Worm (Caenorhabditis elegans) whole organism, young adult: Measurements from ENCODE around the gene col-151.

Source experiments
- B0019.2 ChIP-seq: fragments of 200-800 bp; sonication (Bioruptor generic); conservative IDR thresholded peaks from 2 replicates; pipeline ENCODE4 v1.3.6; 2022; ENCODE audit warnings: missing genetic modification reagents, missing genetic modification characterization, missing compliant biosample characterization
- F23B12.7 ChIP-seq: sonication (generic microtip); optimal IDR thresholded peaks from 2 replicates; lab custom pipeline; 2017; ENCODE audit warnings: missing genetic modification characterization, mild to moderate bottlenecking, missing compliant biosample characterization, antibody characterized with exemption, moderate library complexity; ENCODE audit not compliant: insufficient read depth
- F52B5.7 ChIP-seq: sonication (generic microtip); optimal IDR thresholded peaks from 2 replicates; lab custom pipeline; 2016; ENCODE audit warnings: mild to moderate bottlenecking, missing genetic modification characterization, missing compliant biosample characterization
- Y79H2A.3 ChIP-seq: fragments of 200-800 bp; sonication (Bioruptor generic); conservative IDR thresholded peaks from 2 replicates; pipeline ENCODE4 v1.3.6; 2022; ENCODE audit warnings: missing genetic modification reagents, missing genetic modification characterization, missing compliant biosample characterization
- ama-1 ChIP-seq, 3 experiments: fragments of 150-350 bp in 1 of 3; sonication (generic microtip) in 2 of 3; optimal IDR thresholded peaks; 2 replicates each; lab custom pipeline; 2014 to 2018; ENCODE audit warnings: missing biosample characterization in 2 of 3, missing genetic modification characterization in 2 of 3, missing genetic modification reagents in 2 of 3
- aptf-3 ChIP-seq: fragments of 200-800 bp; sonication (Bioruptor generic); IDR thresholded peaks from 2 replicates; pipeline ENCODE4 v1.3.6; 2022; ENCODE audit warnings: missing genetic modification characterization, missing compliant biosample characterization
- atf-7 ChIP-seq: sonication (generic microtip); optimal IDR thresholded peaks from 2 replicates; lab custom pipeline; 2017; ENCODE audit warnings: mild to moderate bottlenecking, missing genetic modification characterization, missing compliant biosample characterization
- bed-1 ChIP-seq: fragments of 200-800 bp; sonication (Bioruptor generic); IDR thresholded peaks from 2 replicates; pipeline ENCODE4 v1.3.6; 2022; ENCODE audit warnings: missing genetic modification reagents, missing genetic modification characterization, missing compliant biosample characterization
- bed-2 ChIP-seq: fragments of 200-800 bp; sonication (Bioruptor generic); IDR thresholded peaks from 2 replicates; pipeline ENCODE4 v1.3.6; 2022; ENCODE audit warnings: missing genetic modification reagents, missing genetic modification characterization, missing compliant biosample characterization
- cebp-1 ChIP-seq, 2 experiments: fragments of 200-800 bp in 1 of 2; sonication (Bioruptor generic) in 1 of 2; sonication (generic microtip) in 1 of 2; IDR thresholded peaks in 1 of 2; optimal IDR thresholded peaks in 1 of 2; 2 replicates each; pipeline versions ENCODE4 v1.3.6 to Lab custom; 2017 to 2022; ENCODE audit warnings: missing compliant biosample characterization in 2 of 2, missing genetic modification characterization in 2 of 2, mild to moderate bottlenecking in 1 of 2, missing genetic modification reagents in 1 of 2, moderate library complexity in 1 of 2
- ceh-40 ChIP-seq: fragments of 200-800 bp; sonication (Bioruptor generic); IDR thresholded peaks from 2 replicates; pipeline ENCODE4 v1.3.6; 2022; ENCODE audit warnings: missing genetic modification characterization, missing compliant biosample characterization
- ceh-79 ChIP-seq: sonication (generic microtip); optimal IDR thresholded peaks from 2 replicates; lab custom pipeline; 2017; ENCODE audit warnings: mild to moderate bottlenecking, missing genetic modification characterization, missing compliant biosample characterization
- chd-7 ChIP-seq: sonication (generic microtip); optimal IDR thresholded peaks from 2 replicates; lab custom pipeline; 2016; ENCODE audit warnings: mild to moderate bottlenecking, missing genetic modification characterization, moderate library complexity, missing compliant biosample characterization
- die-1 ChIP-seq: sonication (generic microtip); optimal IDR thresholded peaks from 2 replicates; lab custom pipeline; 2016; ENCODE audit warnings: missing genotype, mild to moderate bottlenecking, missing genetic modification characterization, missing compliant biosample characterization
- dpl-1 ChIP-seq: fragments of 150-350 bp; optimal IDR thresholded peaks from 2 replicates; lab custom pipeline; 2014; ENCODE audit warnings: missing biosample characterization, missing genetic modification reagents, missing genetic modification characterization
- efl-1 ChIP-seq: fragments of 150-350 bp; optimal IDR thresholded peaks from 2 replicates; lab custom pipeline; 2014; ENCODE audit warnings: missing biosample characterization, missing genetic modification reagents, missing genetic modification characterization
- egl-18 ChIP-seq: fragments of 200-800 bp; sonication (Bioruptor generic); IDR thresholded peaks from 2 replicates; pipeline ENCODE4 v1.3.6; 2022; ENCODE audit warnings: missing genetic modification reagents, missing genetic modification characterization, missing compliant biosample characterization
- egrh-3 ChIP-seq: fragments of 200-800 bp; sonication (Bioruptor generic); IDR thresholded peaks from 2 replicates; pipeline ENCODE4 v1.3.6; 2022; ENCODE audit warnings: missing genetic modification reagents, missing genetic modification characterization, missing compliant biosample characterization
- hmg-1.2 ChIP-seq: fragments of 200-800 bp; sonication (Bioruptor generic); IDR thresholded peaks from 2 replicates; pipeline ENCODE4 v1.3.6; 2022; ENCODE audit warnings: missing genetic modification reagents, missing genetic modification characterization, missing compliant biosample characterization
- hmg-20 ChIP-seq: fragments of 200-800 bp; sonication (Bioruptor generic); IDR thresholded peaks from 2 replicates; pipeline ENCODE4 v1.3.6; 2022; ENCODE audit warnings: missing genetic modification reagents, missing genetic modification characterization, missing compliant biosample characterization
- hrde-1 ChIP-seq: sonication (generic microtip); optimal IDR thresholded peaks from 2 replicates; lab custom pipeline; 2016; ENCODE audit warnings: missing genetic modification characterization, mild to moderate bottlenecking, missing compliant biosample characterization, moderate library complexity, missing genotype, missing genetic modification reagents, borderline replicate concordance
- lin-40 ChIP-seq: sonication (generic microtip); optimal IDR thresholded peaks from 2 replicates; lab custom pipeline; 2016; ENCODE audit warnings: missing genetic modification characterization, mild to moderate bottlenecking, missing compliant biosample characterization, missing genotype, missing genetic modification reagents
- lsl-1 ChIP-seq: fragments of 200-800 bp; sonication (Bioruptor generic); optimal IDR thresholded peaks from 2 replicates; lab custom pipeline; 2018; ENCODE audit warnings: mild to moderate bottlenecking, missing genetic modification characterization, moderate library complexity, missing compliant biosample characterization
- mes-4 ChIP-seq: sonication (generic microtip); optimal IDR thresholded peaks from 2 replicates; lab custom pipeline; 2016; ENCODE audit warnings: missing genotype, missing genetic modification characterization, missing compliant biosample characterization
- nfyb-1 ChIP-seq: fragments of 200-800 bp; sonication (Bioruptor generic); IDR thresholded peaks from 2 replicates; pipeline ENCODE4 v1.3.6; 2022; ENCODE audit warnings: missing genetic modification reagents, missing genetic modification characterization, missing compliant biosample characterization
- nhr-120 ChIP-seq: fragments of 200-800 bp; sonication (Bioruptor generic); IDR thresholded peaks from 2 replicates; pipeline ENCODE4 v1.3.6; 2022; ENCODE audit warnings: missing genetic modification characterization, missing compliant biosample characterization
- nhr-179 ChIP-seq: sonication (generic microtip); optimal IDR thresholded peaks from 2 replicates; lab custom pipeline; 2016; ENCODE audit warnings: mild to moderate bottlenecking, missing genetic modification characterization, missing compliant biosample characterization
- rcor-1 ChIP-seq: fragments of 200-800 bp; sonication (Bioruptor generic); IDR thresholded peaks from 2 replicates; pipeline ENCODE4 v1.3.6; 2022; ENCODE audit warnings: missing genetic modification reagents, missing genetic modification characterization, missing compliant biosample characterization
- rec-8 ChIP-seq, 2 experiments: sonication (generic microtip); optimal IDR thresholded peaks; 2 replicates each; lab custom pipeline; 2016; ENCODE audit warnings: mild to moderate bottlenecking in 2 of 2, missing genetic modification characterization in 2 of 2, missing genetic modification reagents in 2 of 2, missing genotype in 2 of 2, missing biosample characterization in 1 of 2, missing compliant biosample characterization in 1 of 2, moderate library complexity in 1 of 2
- rpc-1 ChIP-seq, 2 experiments: fragments of 150-350 bp in 1 of 2; sonication (generic microtip) in 1 of 2; optimal IDR thresholded peaks; 2 replicates each; lab custom pipeline; 2014 to 2018; ENCODE audit warnings: missing biosample characterization in 1 of 2, missing genetic modification characterization in 1 of 2, missing genetic modification reagents in 1 of 2, missing genotype in 1 of 2
- snpc-3.4 ChIP-seq: sonication (generic microtip); optimal IDR thresholded peaks from 2 replicates; lab custom pipeline; 2017; ENCODE audit warnings: missing genetic modification characterization, mild to moderate bottlenecking, missing compliant biosample characterization, antibody characterized with exemption, moderate library complexity, missing genotype, missing genetic modification reagents
- snpc-4 ChIP-seq, 5 experiments: fragments of 150-350 bp in 1 of 5; sonication (generic microtip) in 4 of 5; optimal IDR thresholded peaks; 2 replicates each; lab custom pipeline; 2014 to 2018; ENCODE audit warnings: missing genetic modification characterization in 5 of 5, missing biosample characterization in 3 of 5, antibody characterized with exemption in 2 of 5, mild to moderate bottlenecking in 2 of 5, missing compliant biosample characterization in 2 of 5, missing genotype in 2 of 5, moderate library complexity in 2 of 5, missing genetic modification reagents in 1 of 5
- somi-1 ChIP-seq: fragments of 200-800 bp; sonication (Bioruptor generic); optimal IDR thresholded peaks from 2 replicates; lab custom pipeline; 2018; ENCODE audit warnings: mild to moderate bottlenecking, missing genetic modification characterization, missing compliant biosample characterization
- tbp1 ChIP-seq: fragments of 200-800 bp; sonication (Bioruptor generic); optimal IDR thresholded peaks from 2 replicates; lab custom pipeline; 2018; ENCODE audit warnings: mild to moderate bottlenecking, missing genetic modification characterization, missing compliant biosample characterization
- ztf-25 ChIP-seq: fragments of 200-800 bp; sonication (Bioruptor generic); IDR thresholded peaks from 2 replicates; pipeline ENCODE4 v1.3.6; 2022; ENCODE audit warnings: missing genetic modification reagents, missing genetic modification characterization, missing compliant biosample characterization
- ztf-28 ChIP-seq: fragments of 200-800 bp; sonication (Bioruptor generic); IDR thresholded peaks from 2 replicates; pipeline ENCODE4 v1.3.6; 2022; ENCODE audit warnings: missing genetic modification reagents, missing genetic modification characterization, missing compliant biosample characterization

col-151 gene

ce11 chrV:10426253-10426652 lies 31.2 kb upstream of the col-151 start, which contains the start of gene apc-10:
TSS of gene apc-10 (minus strand) at chrV:10426353.
- TF ChIP-seq hrde-1 (tag; lab: Kevin White, UChicago) = no peak
- no peak for TF ChIP-seq ceh-40 (GFP tag; lab: Robert Waterston, UW)
- TF ChIP-seq bed-2 (GFP tag; lab: Robert Waterston, UW) = no peak
- no peak for TF ChIP-seq rcor-1
- no peak for TF ChIP-seq hmg-20 (GFP tag; lab: Robert Waterston, UW)
- no peak for TF ChIP-seq die-1
- no peak for TF ChIP-seq ceh-79
- TF ChIP-seq lsl-1 = peak; percentile 62

DNA sequence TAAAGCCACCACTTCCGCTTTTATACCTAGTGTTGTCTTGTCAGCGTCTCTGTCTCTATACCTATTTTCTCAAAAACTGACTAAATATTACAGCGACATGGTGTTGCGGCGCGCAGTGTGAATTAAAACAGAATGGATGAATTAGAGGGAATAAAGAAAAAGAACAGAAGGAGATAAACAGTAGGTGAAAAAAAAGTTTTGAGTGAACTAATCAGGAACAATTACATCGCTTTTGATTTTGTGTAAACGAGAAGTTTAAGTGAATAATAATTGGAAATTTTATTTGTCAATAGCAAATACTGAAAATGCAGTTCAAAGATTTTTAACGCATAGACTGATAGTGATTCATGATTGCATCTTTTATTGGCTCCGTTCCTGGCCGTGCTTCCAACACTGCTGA lies 30.1 kb upstream of the col-151 start, which contains the start of gene col-12:
col-12 (minus strand) TSS at position 101 of the 400 bp plus-strand sequence.
- TF ChIP-seq ama-1 (optimal IDR thresholded peaks at IDR 0.05; lab: Kevin White, UChicago) (no peak), ama-1 (GFP tag; optimal IDR thresholded peaks at IDR 0.05; lab: Kevin White, UChicago) (no peak), ztf-28 (GFP tag; lab: Robert Waterston, UW) (no peak), cebp-1 (GFP tag; IDR thresholded peaks at IDR 0.05; lab: Robert Waterston, UW) (no peak), cebp-1 (tag; optimal IDR thresholded peaks at IDR 0.05; lab: Kevin White, UChicago) (no peak), somi-1 (no peak), ztf-25 (GFP tag; lab: Robert Waterston, UW) (no peak), atf-7 (tag; lab: Kevin White, UChicago) (no peak), lin-40 (tag; lab: Kevin White, UChicago) (no peak), chd-7 (tag; lab: Kevin White, UChicago) (no peak), nfyb-1 (no peak), snpc-4 (GFP tag; optimal IDR thresholded peaks at IDR 0.05; lab: Kevin White, UChicago) (no peak), snpc-4 (tag; optimal IDR thresholded peaks at IDR 0.05; lab: Kevin White, UChicago) (no peak), B0019.2 (GFP tag; lab: Robert Waterston, UW) (no peak), hmg-1.2 (no peak), rec-8 (tag; optimal IDR thresholded peaks at IDR 0.05; lab: Kevin White, UChicago) (no peak), ceh-79 (no peak), bed-1 (GFP tag; lab: Robert Waterston, UW) (no peak), nhr-179 (tag; lab: Kevin White, UChicago) (no peak), mes-4 (tag; lab: Kevin White, UChicago) (no peak)

- TF ChIP-seq egrh-3 = peak; percentile 92
Observed at ce11 chrV:10423968-10424367, 28.9 kb upstream of the col-151 start.

- no peak for TF ChIP-seq snpc-3.4 (tag; lab: Kevin White, UChicago)
- TF ChIP-seq, all 124 proteins: peak for 0
Observed at ce11 chrV:10423511-10423910, 28.5 kb upstream of the col-151 start.

DNA sequence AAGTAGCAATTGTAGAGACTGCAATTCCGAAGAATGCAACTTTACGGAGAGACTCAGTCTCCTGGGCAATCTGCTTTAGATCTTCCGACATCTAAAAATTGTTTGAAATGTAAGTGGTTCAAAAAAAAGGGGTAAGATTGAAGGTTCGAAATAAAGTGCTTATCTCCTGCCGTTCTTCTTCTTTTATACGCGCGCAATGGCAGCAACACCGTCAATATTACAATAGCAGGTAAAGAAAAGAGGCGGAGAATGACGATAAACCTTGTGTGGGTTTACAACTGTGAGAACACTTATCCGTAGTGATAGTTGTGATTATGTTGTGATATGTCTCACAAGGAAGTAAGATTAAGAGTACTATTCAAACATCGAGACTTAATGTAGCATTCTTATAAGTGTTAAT lies 26.8 kb upstream of the col-151 start, which contains the start of gene col-13:
col-13 (minus strand) TSS at position 101 of the 400 bp plus-strand sequence.
- TF ChIP-seq egrh-3 = no peak
- no peak for TF ChIP-seq ztf-25 (GFP tag; lab: Robert Waterston, UW)
- no peak for TF ChIP-seq aptf-3 (GFP tag; lab: Robert Waterston, UW)
- no peak for TF ChIP-seq F23B12.7 (tag; lab: Kevin White, UChicago)
- TF ChIP-seq atf-7 (tag; lab: Kevin White, UChicago) = no peak
- TF ChIP-seq chd-7 (tag; lab: Kevin White, UChicago) = no peak
- TF ChIP-seq ceh-79 = no peak
- TF ChIP-seq bed-2 (GFP tag; lab: Robert Waterston, UW) = no peak
- no peak for TF ChIP-seq efl-1 (GFP tag; lab: Kevin White, UChicago)
- no peak for TF ChIP-seq F52B5.7 (tag; lab: Kevin White, UChicago)
- no peak for TF ChIP-seq tbp1
- TF ChIP-seq Y79H2A.3 (GFP tag; lab: Robert Waterston, UW) = no peak
- no peak for TF ChIP-seq rpc-1 (optimal IDR thresholded peaks at IDR 0.05; lab: Kevin White, UChicago)
- TF ChIP-seq rpc-1 (tag; optimal IDR thresholded peaks at IDR 0.05; lab: Kevin White, UChicago) = no peak
- TF ChIP-seq snpc-4 (GFP tag; optimal IDR thresholded peaks at IDR 0.05; lab: Kevin White, UChicago) = no peak
- TF ChIP-seq snpc-4 (tag; optimal IDR thresholded peaks at IDR 0.05; lab: Kevin White, UChicago) = no peak
- TF ChIP-seq dpl-1 = no peak
- TF ChIP-seq egl-18 (GFP tag; lab: Robert Waterston, UW) = no peak
- TF ChIP-seq nhr-120 (GFP tag; lab: Robert Waterston, UW) = no peak
- no peak for TF ChIP-seq nfyb-1
